Worm (Caenorhabditis elegans) whole organism, young adult: ENCODE measurements around the gene W01B6.3.

ENCODE experiments used
- B0035.1 ChIP-seq: sonication (generic microtip); optimal IDR thresholded peaks from 2 replicates; lab custom pipeline; 2016; ENCODE audit warnings: missing genetic modification characterization, mild to moderate bottlenecking, missing compliant biosample characterization, missing genotype, missing genetic modification reagents
- F10E7.11 ChIP-seq: sonication (generic microtip); optimal IDR thresholded peaks from 2 replicates; lab custom pipeline; 2017; ENCODE audit warnings: mild to moderate bottlenecking, missing genetic modification characterization, moderate library complexity, missing compliant biosample characterization
- F22D6.2 ChIP-seq: sonication (generic microtip); optimal IDR thresholded peaks from 2 replicates; lab custom pipeline; 2016; ENCODE audit warnings: mild to moderate bottlenecking, missing genetic modification characterization, missing compliant biosample characterization
- F49E8.2 ChIP-seq: sonication (generic microtip); optimal IDR thresholded peaks from 3 replicates; lab custom pipeline; 2017; ENCODE audit warnings: missing genetic modification characterization, mild to moderate bottlenecking, missing compliant biosample characterization, antibody characterized with exemption, moderate library complexity; ENCODE audit not compliant: insufficient read depth
- F52B5.7 ChIP-seq: sonication (generic microtip); optimal IDR thresholded peaks from 2 replicates; lab custom pipeline; 2016; ENCODE audit warnings: mild to moderate bottlenecking, missing genetic modification characterization, missing compliant biosample characterization
- F57A8.1 ChIP-seq: fragments of 200-800 bp; sonication (Bioruptor generic); optimal IDR thresholded peaks from 2 replicates; lab custom pipeline; 2018; ENCODE audit warnings: mild to moderate bottlenecking, missing genetic modification characterization, moderate library complexity, missing compliant biosample characterization
- K12H6.12 ChIP-seq: fragments of 200-800 bp; sonication (Bioruptor generic); optimal IDR thresholded peaks from 2 replicates; lab custom pipeline; 2018; ENCODE audit warnings: mild to moderate bottlenecking, missing genetic modification characterization, missing compliant biosample characterization
- Y95B8A.8 ChIP-seq: fragments of 200-800 bp; sonication (Bioruptor generic); IDR thresholded peaks from 2 replicates; pipeline ENCODE4 v1.3.6; 2022; ENCODE audit warnings: missing genetic modification reagents, missing genetic modification characterization, missing compliant biosample characterization
- ama-1 ChIP-seq, 3 experiments: fragments of 150-350 bp in 1 of 3; sonication (generic microtip) in 2 of 3; optimal IDR thresholded peaks; 2 replicates each; lab custom pipeline; 2014 to 2018; ENCODE audit warnings: missing biosample characterization in 2 of 3, missing genetic modification characterization in 2 of 3, missing genetic modification reagents in 2 of 3
- aptf-2 ChIP-seq: fragments of 200-800 bp; sonication (Bioruptor generic); conservative IDR thresholded peaks from 2 replicates; pipeline ENCODE4 v1.3.6; 2022; ENCODE audit warnings: missing genetic modification reagents, missing genetic modification characterization, missing compliant biosample characterization
- athp-1 ChIP-seq: sonication (generic microtip); optimal IDR thresholded peaks from 2 replicates; lab custom pipeline; 2017; ENCODE audit warnings: mild to moderate bottlenecking, missing genetic modification characterization, missing compliant biosample characterization
- ccch-3 ChIP-seq: fragments of 200-800 bp; sonication (Bioruptor generic); optimal IDR thresholded peaks from 2 replicates; lab custom pipeline; 2018; ENCODE audit warnings: mild to moderate bottlenecking, missing genetic modification characterization, missing compliant biosample characterization
- ceh-58 ChIP-seq: fragments of 200-800 bp; sonication (Bioruptor generic); IDR thresholded peaks from 2 replicates; pipeline ENCODE4 v1.3.6; 2022; ENCODE audit warnings: missing genetic modification characterization, missing compliant biosample characterization
- ceh-79 ChIP-seq: sonication (generic microtip); optimal IDR thresholded peaks from 2 replicates; lab custom pipeline; 2017; ENCODE audit warnings: mild to moderate bottlenecking, missing genetic modification characterization, missing compliant biosample characterization
- egl-44 ChIP-seq: fragments of 200-800 bp; sonication (Bioruptor generic); IDR thresholded peaks from 2 replicates; pipeline ENCODE4 v1.3.6; 2022; ENCODE audit warnings: missing genetic modification reagents, missing genetic modification characterization, missing compliant biosample characterization
- egrh-3 ChIP-seq: fragments of 200-800 bp; sonication (Bioruptor generic); IDR thresholded peaks from 2 replicates; pipeline ENCODE4 v1.3.6; 2022; ENCODE audit warnings: missing genetic modification reagents, missing genetic modification characterization, missing compliant biosample characterization
- ets-4 ChIP-seq: fragments of 200-800 bp; sonication (Bioruptor generic); optimal IDR thresholded peaks from 2 replicates; lab custom pipeline; 2018; ENCODE audit warnings: mild to moderate bottlenecking, missing genetic modification characterization, missing compliant biosample characterization
- him-1 ChIP-seq: sonication (generic microtip); optimal IDR thresholded peaks from 2 replicates; lab custom pipeline; 2016; ENCODE audit warnings: missing genotype, missing genetic modification reagents, missing genetic modification characterization, missing compliant biosample characterization
- hlh-26 ChIP-seq: fragments of 200-800 bp; sonication (Bioruptor generic); conservative IDR thresholded peaks from 2 replicates; pipeline ENCODE4 v1.3.6; 2022; ENCODE audit warnings: missing genetic modification reagents, missing genetic modification characterization, missing compliant biosample characterization
- hmg-20 ChIP-seq: fragments of 200-800 bp; sonication (Bioruptor generic); IDR thresholded peaks from 2 replicates; pipeline ENCODE4 v1.3.6; 2022; ENCODE audit warnings: missing genetic modification reagents, missing genetic modification characterization, missing compliant biosample characterization
- let-607 ChIP-seq, 2 experiments: fragments of 200-800 bp in 1 of 2; sonication (Bioruptor generic) in 1 of 2; sonication (generic microtip) in 1 of 2; optimal IDR thresholded peaks; 2 replicates each; lab custom pipeline; 2016 to 2018; ENCODE audit warnings: mild to moderate bottlenecking in 2 of 2, missing compliant biosample characterization in 2 of 2, missing genetic modification characterization in 2 of 2, moderate library complexity in 2 of 2, missing genotype in 1 of 2
- lin-54 ChIP-seq: fragments of 200-800 bp; sonication (Bioruptor generic); optimal IDR thresholded peaks from 2 replicates; lab custom pipeline; 2018; ENCODE audit warnings: mild to moderate bottlenecking, missing genetic modification characterization, missing compliant biosample characterization
- lir-1 ChIP-seq: fragments of 200-800 bp; sonication (Bioruptor generic); conservative IDR thresholded peaks from 2 replicates; pipeline ENCODE4 v1.3.6; 2022; ENCODE audit warnings: missing genetic modification reagents, missing genetic modification characterization, missing compliant biosample characterization
- lsl-1 ChIP-seq: fragments of 200-800 bp; sonication (Bioruptor generic); optimal IDR thresholded peaks from 2 replicates; lab custom pipeline; 2018; ENCODE audit warnings: mild to moderate bottlenecking, missing genetic modification characterization, moderate library complexity, missing compliant biosample characterization
- madf-8 ChIP-seq: fragments of 200-800 bp; sonication (Bioruptor generic); conservative IDR thresholded peaks from 2 replicates; pipeline ENCODE4 v1.3.6; 2022; ENCODE audit warnings: missing genetic modification reagents, missing genetic modification characterization, missing compliant biosample characterization
- nfya-2 ChIP-seq: fragments of 200-800 bp; sonication (Bioruptor generic); IDR thresholded peaks from 2 replicates; pipeline ENCODE4 v1.3.6; 2022; ENCODE audit warnings: missing genetic modification reagents, missing genetic modification characterization, missing compliant biosample characterization
- nhr-179 ChIP-seq: sonication (generic microtip); optimal IDR thresholded peaks from 2 replicates; lab custom pipeline; 2016; ENCODE audit warnings: mild to moderate bottlenecking, missing genetic modification characterization, missing compliant biosample characterization
- nhr-27 ChIP-seq: fragments of 200-800 bp; sonication (Bioruptor generic); optimal IDR thresholded peaks from 2 replicates; lab custom pipeline; 2018; ENCODE audit warnings: mild to moderate bottlenecking, missing genetic modification characterization, moderate library complexity, missing compliant biosample characterization
- nhr-80 ChIP-seq: sonication (generic microtip); optimal IDR thresholded peaks from 2 replicates; lab custom pipeline; 2016; ENCODE audit warnings: missing genetic modification characterization, missing compliant biosample characterization
- rcor-1 ChIP-seq: fragments of 200-800 bp; sonication (Bioruptor generic); IDR thresholded peaks from 2 replicates; pipeline ENCODE4 v1.3.6; 2022; ENCODE audit warnings: missing genetic modification reagents, missing genetic modification characterization, missing compliant biosample characterization
- rec-8 ChIP-seq, 2 experiments: sonication (generic microtip); optimal IDR thresholded peaks; 2 replicates each; lab custom pipeline; 2016; ENCODE audit warnings: mild to moderate bottlenecking in 2 of 2, missing genetic modification characterization in 2 of 2, missing genetic modification reagents in 2 of 2, missing genotype in 2 of 2, missing biosample characterization in 1 of 2, missing compliant biosample characterization in 1 of 2, moderate library complexity in 1 of 2
- rpc-1 ChIP-seq, 2 experiments: fragments of 150-350 bp in 1 of 2; sonication (generic microtip) in 1 of 2; optimal IDR thresholded peaks; 2 replicates each; lab custom pipeline; 2014 to 2018; ENCODE audit warnings: missing biosample characterization in 1 of 2, missing genetic modification characterization in 1 of 2, missing genetic modification reagents in 1 of 2, missing genotype in 1 of 2
- snpc-3.4 ChIP-seq: sonication (generic microtip); optimal IDR thresholded peaks from 2 replicates; lab custom pipeline; 2017; ENCODE audit warnings: missing genetic modification characterization, mild to moderate bottlenecking, missing compliant biosample characterization, antibody characterized with exemption, moderate library complexity, missing genotype, missing genetic modification reagents
- snpc-4 ChIP-seq, 5 experiments: fragments of 150-350 bp in 1 of 5; sonication (generic microtip) in 4 of 5; optimal IDR thresholded peaks; 2 replicates each; lab custom pipeline; 2014 to 2018; ENCODE audit warnings: missing genetic modification characterization in 5 of 5, missing biosample characterization in 3 of 5, antibody characterized with exemption in 2 of 5, mild to moderate bottlenecking in 2 of 5, missing compliant biosample characterization in 2 of 5, missing genotype in 2 of 5, moderate library complexity in 2 of 5, missing genetic modification reagents in 1 of 5
- tbx-9 ChIP-seq: sonication (generic microtip); optimal IDR thresholded peaks from 2 replicates; lab custom pipeline; 2016; ENCODE audit warnings: borderline replicate concordance, missing genetic modification characterization, inconsistent platforms, missing compliant biosample characterization
- tlf-1 ChIP-seq: fragments of 200-800 bp; sonication (Bioruptor generic); optimal IDR thresholded peaks from 2 replicates; lab custom pipeline; 2018; ENCODE audit warnings: mild to moderate bottlenecking, missing genetic modification characterization, missing compliant biosample characterization
- xnd-1 ChIP-seq: sonication (generic microtip); optimal IDR thresholded peaks from 2 replicates; lab custom pipeline; 2016; ENCODE audit warnings: missing genotype, missing genetic modification reagents, missing genetic modification characterization, missing compliant biosample characterization
- zfh-2 ChIP-seq: fragments of 200-800 bp; sonication (Bioruptor generic); conservative IDR thresholded peaks from 2 replicates; pipeline ENCODE4 v1.3.6; 2022; ENCODE audit warnings: missing genetic modification reagents, missing genetic modification characterization, missing compliant biosample characterization
- ztf-26 ChIP-seq: sonication (generic microtip); optimal IDR thresholded peaks from 2 replicates; lab custom pipeline; 2017; ENCODE audit warnings: missing genetic modification characterization, missing compliant biosample characterization

W01B6.3 gene

DNA sequence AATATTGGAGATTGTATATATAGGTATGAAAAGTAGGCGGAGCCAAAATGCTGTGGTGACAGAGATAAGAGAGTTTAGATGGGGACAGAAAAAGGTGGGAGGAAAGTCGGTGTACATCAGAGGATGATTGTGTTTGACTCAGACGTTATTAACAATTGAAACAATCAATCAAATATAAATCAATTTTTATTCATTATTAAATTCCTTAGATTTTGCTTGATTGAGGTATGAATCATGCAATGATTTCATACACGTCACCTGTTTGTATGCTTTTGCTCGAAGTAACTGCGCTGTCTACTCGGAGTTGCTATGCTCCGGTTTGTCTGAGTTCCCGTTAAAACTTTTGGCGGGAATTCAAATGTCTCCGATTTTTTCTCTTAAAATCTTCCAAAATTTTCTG lies 42.7 kb upstream of the W01B6.3 start, which contains the start of gene C04G2.10:
Gene C04G2.10, plus strand, starts transcription at position 301 of the 400 bp plus-strand sequence.
- no peak for TF ChIP-seq lir-1 (GFP tag; lab: Robert Waterston, UW)
- no peak for TF ChIP-seq F57A8.1 (GFP tag; lab: Kevin White, UChicago)
- no peak for TF ChIP-seq tlf-1 (GFP tag; lab: Kevin White, UChicago)
- no peak for TF ChIP-seq rcor-1 (GFP tag; lab: Robert Waterston, UW)
- TF ChIP-seq athp-1 (tag; lab: Kevin White, UChicago) = no peak
- TF ChIP-seq lsl-1 (GFP tag; lab: Kevin White, UChicago) = no peak
- no peak for TF ChIP-seq tbx-9
- TF ChIP-seq nhr-179 (tag; lab: Kevin White, UChicago) = no peak
- no peak for TF ChIP-seq snpc-3.4 (tag; lab: Kevin White, UChicago)
- TF ChIP-seq him-1 (tag; lab: Kevin White, UChicago) = no peak
- no peak for TF ChIP-seq B0035.1 (tag; lab: Kevin White, UChicago)
- TF ChIP-seq rpc-1 (optimal IDR thresholded peaks at IDR 0.05; lab: Kevin White, UChicago) = no peak
- TF ChIP-seq rpc-1 (tag; optimal IDR thresholded peaks at IDR 0.05; lab: Kevin White, UChicago) = no peak
- no peak for TF ChIP-seq ceh-79 (tag; lab: Kevin White, UChicago)
- no peak for TF ChIP-seq ceh-58 (GFP tag; lab: Robert Waterston, UW)
- no peak for TF ChIP-seq let-607 (tag; optimal IDR thresholded peaks at IDR 0.05; lab: Kevin White, UChicago)
- no peak for TF ChIP-seq hlh-26 (GFP tag; lab: Robert Waterston, UW)
- TF ChIP-seq ztf-26 (tag; lab: Kevin White, UChicago) = no peak
- TF ChIP-seq xnd-1 (tag; lab: Kevin White, UChicago) = no peak
- TF ChIP-seq ama-1 (optimal IDR thresholded peaks at IDR 0.05; lab: Kevin White, UChicago) = no peak
- no peak for TF ChIP-seq ama-1 (GFP tag; optimal IDR thresholded peaks at IDR 0.05; lab: Kevin White, UChicago)

- TF ChIP-seq F52B5.7 (tag; lab: Kevin White, UChicago) (no peak), F57A8.1 (GFP tag; lab: Kevin White, UChicago) (no peak), egl-44 (GFP tag; lab: Robert Waterston, UW) (no peak), Y95B8A.8 (GFP tag; lab: Robert Waterston, UW) (no peak), ets-4 (GFP tag; lab: Kevin White, UChicago) (no peak)
Measured at ce11 chrIV:10112570-10112969, 40.1 kb upstream of the W01B6.3 start, which contains the start of gene nsph-3.2. Gene nsph-3.2 (plus strand): TSS chrIV:10112870.

DNA sequence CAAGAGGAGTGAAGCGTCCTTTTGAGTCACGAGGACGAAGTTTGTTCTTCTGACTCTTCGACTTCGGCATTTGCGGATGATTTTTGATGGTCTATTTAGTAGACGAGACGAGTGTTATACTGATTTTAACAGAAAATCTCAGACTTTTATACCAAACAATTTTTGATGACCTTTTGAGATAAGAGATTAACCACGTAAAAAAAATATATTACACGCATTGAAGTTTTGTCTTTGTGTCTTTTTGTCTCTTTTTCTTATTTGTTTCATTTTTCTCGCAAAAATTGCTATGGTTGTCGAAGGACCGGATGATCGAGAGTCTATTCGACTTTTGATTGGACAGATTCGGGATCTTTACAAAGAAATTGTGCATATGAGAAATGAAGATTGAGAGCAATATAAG lies 39.0 kb upstream of the W01B6.3 start, which contains the start of gene spch-1:
Gene spch-1, minus strand, starts transcription at position 101 of the 400 bp plus-strand sequence.
- no peak for TF ChIP-seq nhr-80 (tag; lab: Kevin White, UChicago)

- TF ChIP-seq egrh-3 (GFP tag; lab: Robert Waterston, UW) = peak; percentile 82; the same call in 1 of the 2 replicates
- peak; percentile 87 for TF ChIP-seq zfh-2 (GFP tag; lab: Robert Waterston, UW)
- TF ChIP-seq F49E8.2 = no peak
Measured at ce11 chrIV:10110870-10111269, 38.4 kb upstream of the W01B6.3 start.

ce11 chrIV:10110417-10110816 lies 38.0 kb upstream of the W01B6.3 start, which contains the start of gene egl-38:
Gene egl-38 (minus strand): TSS chrIV:10110517.
- TF ChIP-seq nfya-2 (GFP tag; lab: Robert Waterston, UW) (no peak), lin-54 (no peak), Y95B8A.8 (GFP tag; lab: Robert Waterston, UW) (no peak), hmg-20 (GFP tag; lab: Robert Waterston, UW) (no peak), rec-8 (tag; optimal IDR thresholded peaks at IDR 0.05; lab: Kevin White, UChicago) (no peak), ama-1 (optimal IDR thresholded peaks at IDR 0.05; lab: Kevin White, UChicago) (no peak), ama-1 (GFP tag; optimal IDR thresholded peaks at IDR 0.05; lab: Kevin White, UChicago) (no peak), madf-8 (GFP tag; lab: Robert Waterston, UW) (no peak), K12H6.12 (tag; lab: Kevin White, UChicago) (no peak), aptf-2 (GFP tag; lab: Robert Waterston, UW) (no peak), nhr-27 (tag; lab: Kevin White, UChicago) (no peak), ccch-3 (no peak), F10E7.11 (tag; lab: Kevin White, UChicago) (no peak), rpc-1 (optimal IDR thresholded peaks at IDR 0.05; lab: Kevin White, UChicago) (no peak), rpc-1 (tag; optimal IDR thresholded peaks at IDR 0.05; lab: Kevin White, UChicago) (no peak), snpc-4 (GFP tag; optimal IDR thresholded peaks at IDR 0.05; lab: Kevin White, UChicago) (no peak), snpc-4 (tag; optimal IDR thresholded peaks at IDR 0.05; lab: Kevin White, UChicago) (no peak), F22D6.2 (tag; lab: Kevin White, UChicago) (no peak)
